Worm (Caenorhabditis elegans) whole organism, L1 larva: ENCODE measurements around the gene msp-49.

ENCODE experiments used
- F16B12.6 ChIP-seq: fragments of 150-350 bp; optimal IDR thresholded peaks from 2 replicates; lab custom pipeline; 2014; ENCODE audit warnings: missing biosample characterization, missing genetic modification characterization
- Y116A8C.19 ChIP-seq: sonication (generic microtip); optimal IDR thresholded peaks from 2 replicates; lab custom pipeline; 2016; ENCODE audit warnings: missing compliant biosample characterization, missing genetic modification characterization, borderline replicate concordance
- alr-1 ChIP-seq: fragments of 200-800 bp; sonication (Bioruptor generic); optimal IDR thresholded peaks from 2 replicates; lab custom pipeline; 2018; ENCODE audit warnings: borderline replicate concordance, mild to moderate bottlenecking, missing genetic modification characterization, missing compliant biosample characterization
- ama-1 ChIP-seq: fragments of 150-350 bp; optimal IDR thresholded peaks from 2 replicates; lab custom pipeline; 2014
- blmp-1 ChIP-seq: fragments of 150-350 bp; optimal IDR thresholded peaks from 2 replicates; lab custom pipeline; 2014; ENCODE audit warnings: missing biosample characterization, missing genetic modification characterization
- ceh-8 ChIP-seq: fragments of 200-800 bp; sonication (Bioruptor generic); optimal IDR thresholded peaks from 2 replicates; lab custom pipeline; 2018; ENCODE audit warnings: mild to moderate bottlenecking, missing genetic modification characterization, moderate library complexity, missing compliant biosample characterization
- ceh-82 ChIP-seq, 3 experiments: fragments of 150-350 bp in 1 of 3; sonication (generic microtip) in 2 of 3; optimal IDR thresholded peaks; 2 replicates each; lab custom pipeline; 2014 to 2017; ENCODE audit warnings: missing biosample characterization in 3 of 3, missing genetic modification characterization in 3 of 3
- ceh-88 ChIP-seq: fragments of 200-800 bp; sonication (Bioruptor generic); IDR thresholded peaks from 2 replicates; pipeline ENCODE4 v1.3.6; 2022; ENCODE audit warnings: missing genetic modification characterization, missing compliant biosample characterization
- ceh-90 ChIP-seq: sonication (generic microtip); optimal IDR thresholded peaks from 2 replicates; lab custom pipeline; 2016; ENCODE audit warnings: missing genetic modification characterization, missing compliant biosample characterization
- dpl-1 ChIP-seq, 3 experiments: fragments of 150-350 bp in 2 of 3; sonication (generic microtip) in 1 of 3; optimal IDR thresholded peaks; 2 replicates each; lab custom pipeline; 2014 to 2017; ENCODE audit warnings: missing biosample characterization in 3 of 3, missing genetic modification characterization in 3 of 3, missing genetic modification reagents in 3 of 3
- efl-1 ChIP-seq, 4 experiments: fragments of 150-350 bp; optimal IDR thresholded peaks in 3 of 4; peaks in 1 of 4; 1 replicate in 1 of 4; 2 replicates in 3 of 4; lab custom pipeline; 2014; ENCODE audit warnings: missing biosample characterization in 2 of 4, missing genetic modification characterization in 2 of 4, missing genetic modification reagents in 2 of 4
- egl-27 ChIP-seq, 2 experiments: fragments of 150-350 bp in 1 of 2; sonication (generic microtip); optimal IDR thresholded peaks; 3 replicates each; lab custom pipeline; 2017 to 2018; ENCODE audit warnings: missing biosample characterization in 2 of 2, missing genetic modification characterization in 2 of 2, missing genetic modification reagents in 2 of 2
- elt-2 ChIP-seq: sonication (generic microtip); optimal IDR thresholded peaks from 2 replicates; lab custom pipeline; 2016; ENCODE audit warnings: missing genetic modification characterization, mild to moderate bottlenecking, inconsistent platforms, missing compliant biosample characterization, missing genetic modification reagents
- fkh-4 ChIP-seq: sonication (generic microtip); optimal IDR thresholded peaks from 2 replicates; lab custom pipeline; 2016; ENCODE audit warnings: missing compliant biosample characterization, missing genetic modification characterization, borderline replicate concordance
- grh-1 ChIP-seq: fragments of 200-800 bp; sonication (Bioruptor generic); IDR thresholded peaks from 2 replicates; pipeline ENCODE4 v1.3.6; 2022; ENCODE audit warnings: missing genetic modification reagents, missing genetic modification characterization, missing compliant biosample characterization
- hlh-17 ChIP-seq: fragments of 200-800 bp; sonication (Bioruptor generic); optimal IDR thresholded peaks from 2 replicates; lab custom pipeline; 2018; ENCODE audit warnings: missing genetic modification characterization, mild to moderate bottlenecking, missing compliant biosample characterization, moderate library complexity, borderline replicate concordance
- hlh-4 ChIP-seq: sonication (generic microtip); optimal IDR thresholded peaks from 2 replicates; lab custom pipeline; 2016; ENCODE audit warnings: mild to moderate bottlenecking, missing genetic modification characterization, missing compliant biosample characterization
- jun-1 ChIP-seq: fragments of 150-350 bp; optimal IDR thresholded peaks from 2 replicates; lab custom pipeline; 2014; ENCODE audit warnings: missing biosample characterization, missing genetic modification reagents, missing genetic modification characterization
- lin-13 ChIP-seq: fragments of 150-350 bp; optimal IDR thresholded peaks from 2 replicates; lab custom pipeline; 2014; ENCODE audit warnings: missing biosample characterization, missing genetic modification reagents, missing genetic modification characterization
- mdl-1 ChIP-seq, 2 experiments: fragments of 150-350 bp; optimal IDR thresholded peaks; 2 replicates each; lab custom pipeline; 2014 to 2017; ENCODE audit warnings: missing biosample characterization in 2 of 2, missing genetic modification characterization in 2 of 2, inconsistent platforms in 1 of 2
- mef-2 ChIP-seq: fragments of 150-350 bp; optimal IDR thresholded peaks from 2 replicates; lab custom pipeline; 2014; ENCODE audit warnings: missing biosample characterization, missing genetic modification characterization
- nhr-12 ChIP-seq: sonication (generic microtip); optimal IDR thresholded peaks from 2 replicates; lab custom pipeline; 2017; ENCODE audit warnings: missing biosample characterization, missing genetic modification characterization
- nhr-19 ChIP-seq: fragments of 200-800 bp; sonication (Bioruptor generic); conservative IDR thresholded peaks from 2 replicates; pipeline ENCODE4 v1.3.6; 2022; ENCODE audit warnings: missing genetic modification characterization, missing compliant biosample characterization
- nhr-20 ChIP-seq: sonication (generic microtip); optimal IDR thresholded peaks from 2 replicates; lab custom pipeline; 2016; ENCODE audit warnings: mild to moderate bottlenecking, missing genetic modification characterization, missing compliant biosample characterization
- nhr-47 ChIP-seq: sonication (generic microtip); optimal IDR thresholded peaks from 2 replicates; lab custom pipeline; 2016; ENCODE audit warnings: mild to moderate bottlenecking, missing genetic modification characterization, moderate library complexity, missing compliant biosample characterization
- nhr-71 ChIP-seq: sonication (generic microtip); optimal IDR thresholded peaks from 2 replicates; lab custom pipeline; 2016; ENCODE audit warnings: mild to moderate bottlenecking, missing genetic modification characterization, moderate library complexity, missing compliant biosample characterization
- nhr-76 ChIP-seq: sonication (generic microtip); optimal IDR thresholded peaks from 2 replicates; lab custom pipeline; 2017; ENCODE audit warnings: missing biosample characterization, missing genetic modification characterization
- nhr-77 ChIP-seq: fragments of 150-350 bp; optimal IDR thresholded peaks from 2 replicates; lab custom pipeline; 2014; ENCODE audit warnings: missing biosample characterization, missing genetic modification characterization
- nhr-85 ChIP-seq: sonication (generic microtip); peaks from one replicate; lab custom pipeline; 2016; ENCODE audit warnings: missing genetic modification characterization, inconsistent platforms, missing compliant biosample characterization
- nhr-90 ChIP-seq: sonication (generic microtip); optimal IDR thresholded peaks from 2 replicates; lab custom pipeline; 2016; ENCODE audit warnings: mild to moderate bottlenecking, missing genetic modification characterization, missing compliant biosample characterization; ENCODE audit not compliant: poor library complexity
- pag-3 ChIP-seq: sonication (generic microtip); optimal IDR thresholded peaks from 2 replicates; lab custom pipeline; 2017; ENCODE audit warnings: missing genetic modification characterization, mild to moderate bottlenecking, missing compliant biosample characterization, antibody characterized with exemption, borderline replicate concordance; ENCODE audit not compliant: insufficient read depth
- pax-3 ChIP-seq: fragments of 200-800 bp; sonication (Bioruptor generic); optimal IDR thresholded peaks from 2 replicates; lab custom pipeline; 2018; ENCODE audit warnings: mild to moderate bottlenecking, missing genetic modification characterization, moderate library complexity, missing compliant biosample characterization
- rnt-1 ChIP-seq: sonication (generic microtip); optimal IDR thresholded peaks from 2 replicates; lab custom pipeline; 2016; ENCODE audit warnings: mild to moderate bottlenecking, missing genetic modification characterization, moderate library complexity, missing compliant biosample characterization
- skn-1 ChIP-seq: fragments of 150-350 bp; optimal IDR thresholded peaks from 2 replicates; lab custom pipeline; 2014; ENCODE audit warnings: missing biosample characterization, missing genetic modification characterization
- snpc-4 ChIP-seq: fragments of 150-350 bp; optimal IDR thresholded peaks from 2 replicates; lab custom pipeline; 2014; ENCODE audit warnings: missing biosample characterization, missing genetic modification characterization
- sptf-1 ChIP-seq: fragments of 150-350 bp; optimal IDR thresholded peaks from 2 replicates; lab custom pipeline; 2014; ENCODE audit warnings: missing biosample characterization, missing genetic modification characterization
- swsn-7 ChIP-seq: sonication (generic microtip); optimal IDR thresholded peaks from 2 replicates; lab custom pipeline; 2016; ENCODE audit warnings: missing genetic modification characterization, missing compliant biosample characterization
- tbx-2 ChIP-seq: sonication (generic microtip); optimal IDR thresholded peaks from 2 replicates; lab custom pipeline; 2016; ENCODE audit warnings: missing genetic modification characterization, missing compliant biosample characterization
- unc-130 ChIP-seq: fragments of 150-350 bp; optimal IDR thresholded peaks from 2 replicates; lab custom pipeline; 2017; ENCODE audit warnings: missing biosample characterization, missing genetic modification characterization, inconsistent platforms
- unc-98 ChIP-seq: fragments of 200-800 bp; sonication (Bioruptor generic); IDR thresholded peaks from 2 replicates; pipeline ENCODE4 v1.3.6; 2022; ENCODE audit warnings: missing genetic modification characterization, missing compliant biosample characterization
- vab-15 ChIP-seq: sonication (generic microtip); optimal IDR thresholded peaks from 2 replicates; lab custom pipeline; 2017; ENCODE audit warnings: missing genotype, mild to moderate bottlenecking, missing genetic modification characterization, missing compliant biosample characterization
- xbp-1 ChIP-seq: sonication (generic microtip); optimal IDR thresholded peaks from 2 replicates; lab custom pipeline; 2016; ENCODE audit warnings: missing genetic modification characterization, missing compliant biosample characterization
- ztf-11 ChIP-seq, 2 experiments: sonication (generic microtip); optimal IDR thresholded peaks; 2 replicates each; lab custom pipeline; 2016 to 2017; ENCODE audit warnings: missing genetic modification characterization in 2 of 2, missing biosample characterization in 1 of 2, missing compliant biosample characterization in 1 of 2
- ztf-4 ChIP-seq: fragments of 150-350 bp; optimal IDR thresholded peaks from 2 replicates; lab custom pipeline; 2014; ENCODE audit warnings: missing biosample characterization, missing genetic modification characterization

Gene msp-49

DNA sequence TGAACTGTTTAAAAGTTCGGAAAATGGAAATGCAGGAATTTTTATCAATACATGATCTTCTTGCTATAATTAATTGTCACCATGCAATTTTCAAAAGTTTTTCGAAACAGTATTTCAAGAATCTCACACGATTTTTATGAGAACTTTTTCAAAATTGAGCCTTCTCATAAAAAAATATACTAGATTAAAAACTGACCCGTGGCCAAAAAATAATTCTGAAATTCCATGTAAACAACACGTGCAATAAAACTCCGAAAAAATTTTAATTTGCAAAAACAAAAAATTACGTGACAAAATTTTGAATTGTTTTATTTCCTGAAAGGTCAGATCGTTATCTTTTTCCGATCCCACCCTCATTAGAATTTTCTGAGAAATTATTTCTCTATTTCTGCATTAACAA lies 1.3 kb downstream of the msp-49 start, which contains the start of gene C34F11.5:
Gene C34F11.5 (plus strand): TSS at position 301 of the 400 bp plus-strand sequence.
- TF ChIP-seq nhr-90 (tag; lab: Kevin White, UChicago) (no peak), ztf-11 (tag; optimal IDR thresholded peaks at IDR 0.05; lab: Kevin White, UChicago) (no peak), nhr-12 (tag; lab: Kevin White, UChicago) (no peak), vab-15 (tag; lab: Kevin White, UChicago) (no peak), nhr-20 (tag; lab: Kevin White, UChicago) (no peak), ztf-4 (tag; lab: Kevin White, UChicago) (no peak), rnt-1 (no peak), egl-27 (tag; optimal IDR thresholded peaks at IDR 0.05; lab: Kevin White, UChicago) (no peak), mdl-1 (tag; optimal IDR thresholded peaks at IDR 0.05; lab: Kevin White, UChicago) (no peak), ceh-8 (no peak), tbx-2 (no peak), nhr-71 (tag; lab: Kevin White, UChicago) (no peak), pax-3 (tag; lab: Kevin White, UChicago) (no peak), mef-2 (tag; lab: Kevin White, UChicago) (no peak), pag-3 (tag; lab: Kevin White, UChicago) (no peak), unc-98 (GFP tag; lab: Robert Waterston, UW) (no peak), skn-1 (tag; lab: Kevin White, UChicago) (no peak), unc-130 (tag; lab: Kevin White, UChicago) (no peak)
- TF ChIP-seq, all 84 proteins: peak for 0

DNA sequence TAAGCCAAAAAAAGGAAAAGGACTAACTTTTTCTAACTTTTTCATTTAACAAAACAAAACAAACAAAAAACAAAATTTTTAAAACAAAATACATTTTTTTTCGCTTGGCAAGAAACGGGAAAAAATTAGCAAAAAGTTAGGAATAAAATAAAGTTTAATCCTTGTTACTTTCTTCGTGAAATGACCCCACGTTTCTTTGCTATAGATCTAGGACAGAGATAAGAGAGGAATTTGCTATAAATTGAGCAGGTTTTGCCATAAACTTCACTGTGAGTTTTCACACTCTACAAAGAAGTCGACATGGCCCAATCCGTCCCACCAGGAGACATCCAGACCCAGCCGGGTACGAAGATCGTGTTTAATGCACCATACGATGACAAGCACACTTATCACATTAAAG lies 5.3 kb downstream of the msp-49 start, which contains the start of gene msp-50:
Gene msp-50 (plus strand): TSS at position 301 of the 400 bp plus-strand sequence.
- TF ChIP-seq unc-98 (GFP tag; lab: Robert Waterston, UW), result no peak

DNA sequence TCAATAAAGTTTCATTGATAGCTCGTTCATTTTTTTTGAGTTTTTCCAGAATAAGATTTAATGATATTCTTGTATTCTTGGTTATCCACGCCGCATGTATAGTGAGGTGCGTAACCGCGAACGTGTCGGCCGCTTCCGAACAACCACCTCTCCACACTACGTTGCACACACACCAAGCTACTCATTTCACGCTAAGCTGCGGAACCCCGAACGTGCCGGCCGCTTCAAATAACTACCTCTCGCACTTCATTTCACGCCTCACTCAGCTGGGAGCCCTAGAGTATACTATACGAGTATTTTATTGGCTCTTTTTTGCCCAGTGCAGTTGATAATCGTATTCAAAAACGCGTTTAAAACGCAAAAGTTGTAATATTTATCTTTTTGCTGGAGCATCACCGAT lies 6.0 kb downstream of the msp-49 start:
- peak; percentile 12 for TF ChIP-seq swsn-7 (tag; lab: Kevin White, UChicago)
- peak in 1 of 2 experiments; percentile 25 for TF ChIP-seq efl-1 (optimal IDR thresholded peaks at IDR 0.05; lab: Kevin White, UChicago)
- TF ChIP-seq efl-1 (GFP tag; optimal IDR thresholded peaks at IDR 0.05 in 1 of 2; lab: Kevin White, UChicago), result peak in 1 of 2 experiments; percentile 14
- peak; percentile 27 for TF ChIP-seq nhr-85 (tag; lab: Kevin White, UChicago)
- TF ChIP-seq nhr-19 (GFP tag; lab: Robert Waterston, UW), result peak; percentile 62
- TF ChIP-seq nhr-71 (tag; lab: Kevin White, UChicago), result peak; percentile 44
- peak; percentile 96 for TF ChIP-seq snpc-4
- peak; percentile 39 for TF ChIP-seq rnt-1

DNA sequence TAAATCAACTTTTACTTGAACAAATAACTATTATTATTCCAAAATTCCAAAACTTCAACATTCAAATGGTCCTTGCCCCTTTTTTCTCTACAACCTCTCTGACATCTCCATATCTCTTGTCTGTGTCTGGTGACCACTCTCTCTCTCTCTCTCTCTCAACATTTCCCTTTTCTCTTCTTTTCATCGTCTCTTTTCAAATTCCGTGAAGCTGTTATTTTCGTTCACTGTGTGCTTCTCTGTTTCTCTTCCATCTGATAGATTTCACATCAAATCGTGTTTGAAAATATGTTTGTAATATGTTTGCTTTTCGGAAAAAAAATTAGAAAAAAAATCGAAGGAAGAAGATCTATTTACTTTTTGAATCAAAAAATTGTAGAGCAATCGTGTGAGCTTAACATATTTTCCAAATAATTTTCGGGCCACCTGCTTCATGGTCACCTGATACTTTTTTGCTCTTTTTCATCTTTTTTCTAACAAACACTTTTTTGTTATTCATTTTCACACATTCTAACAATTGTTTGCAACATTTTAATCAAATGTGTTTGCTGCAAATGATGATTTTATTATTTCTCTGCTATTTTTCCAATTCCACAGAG lies 6.9 kb downstream of the msp-49 start:
- TF ChIP-seq sptf-1 (no peak), nhr-20 (tag; lab: Kevin White, UChicago) (peak; percentile 39), F16B12.6 (no peak), ama-1 (lab: Kevin White, UChicago) (no peak), lin-13 (GFP tag; lab: Kevin White, UChicago) (no peak), grh-1 (no peak), ceh-8 (no peak), jun-1 (tag; lab: Kevin White, UChicago) (no peak), nhr-47 (peak; percentile 28), Y116A8C.19 (no peak), ceh-90 (tag; lab: Kevin White, UChicago) (no peak), nhr-77 (tag; lab: Kevin White, UChicago) (no peak), skn-1 (tag; lab: Kevin White, UChicago) (peak; percentile 26), elt-2 (tag; lab: Kevin White, UChicago) (no peak), mdl-1 (tag; optimal IDR thresholded peaks at IDR 0.05; lab: Kevin White, UChicago) (no peak), egl-27 (tag; optimal IDR thresholded peaks at IDR 0.05; lab: Kevin White, UChicago) (no peak), fkh-4 (tag; lab: Kevin White, UChicago) (no peak), dpl-1 (GFP tag; optimal IDR thresholded peaks at IDR 0.05; lab: Kevin White, UChicago) (peak in 2 of 3 experiments; percentile 11 to 23), alr-1 (tag; lab: Kevin White, UChicago) (no peak), xbp-1 (tag; lab: Kevin White, UChicago) (no peak), vab-15 (tag; lab: Kevin White, UChicago) (no peak), ceh-88 (GFP tag; lab: Robert Waterston, UW) (no peak), ceh-82 (tag; optimal IDR thresholded peaks at IDR 0.05; lab: Kevin White, UChicago) (peak in 1 of 3 experiments; percentile 20), hlh-4 (no peak), hlh-17 (GFP tag; lab: Kevin White, UChicago) (no peak), blmp-1 (peak; percentile 87), nhr-76 (tag; lab: Kevin White, UChicago) (no peak), ztf-11 (tag; optimal IDR thresholded peaks at IDR 0.05; lab: Kevin White, UChicago) (no peak)
